Worm (Caenorhabditis elegans): ENCODE data around the gene lgc-11.

Gene lgc-11

DNA sequence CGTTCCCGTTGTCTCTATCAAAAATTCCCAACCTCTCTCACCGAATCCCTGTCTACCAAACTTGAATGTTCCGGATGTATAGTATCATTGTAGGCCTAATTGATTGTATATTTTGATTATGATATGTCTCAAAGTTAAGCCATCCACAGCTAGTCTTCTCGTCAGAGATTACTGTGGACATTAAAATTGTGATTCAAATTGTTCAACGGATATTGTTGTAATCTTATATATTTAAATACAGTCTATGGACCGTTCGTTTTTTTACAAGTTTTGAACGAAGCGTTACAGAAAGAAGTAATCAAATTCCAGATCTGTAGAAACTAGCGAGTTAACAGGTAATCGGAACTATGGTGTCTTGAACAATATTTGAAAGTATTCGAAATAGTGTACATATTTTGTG is 25.7 kb downstream of the lgc-11 start, which contains the start of gene F48E3.9:
Gene F48E3.9 (plus strand): TSS at position 301 of the 400 bp plus-strand sequence.
- TF ChIP-seq nhr-25 (tag; optimal IDR thresholded peaks at IDR 0.05) (no peak), egl-27 (tag; optimal IDR thresholded peaks at IDR 0.05) (no peak), nhr-237 (tag; optimal IDR thresholded peaks at IDR 0.05) (no peak), dmd-4 (tag; optimal IDR thresholded peaks at IDR 0.05) (no peak), ZK546.5 (tag; optimal IDR thresholded peaks at IDR 0.05) (no peak), zag-1 (tag; optimal IDR thresholded peaks at IDR 0.05) (no peak), ceh-82 (tag; optimal IDR thresholded peaks at IDR 0.05) (no peak), nhr-21 (tag; optimal IDR thresholded peaks at IDR 0.05) (no peak), Y55F3AM.14 (GFP tag; optimal IDR thresholded peaks at IDR 0.05) (no peak), aly-2 (tag; optimal IDR thresholded peaks at IDR 0.05) (no peak), unc-39 (tag; optimal IDR thresholded peaks at IDR 0.05) (no peak)

DNA sequence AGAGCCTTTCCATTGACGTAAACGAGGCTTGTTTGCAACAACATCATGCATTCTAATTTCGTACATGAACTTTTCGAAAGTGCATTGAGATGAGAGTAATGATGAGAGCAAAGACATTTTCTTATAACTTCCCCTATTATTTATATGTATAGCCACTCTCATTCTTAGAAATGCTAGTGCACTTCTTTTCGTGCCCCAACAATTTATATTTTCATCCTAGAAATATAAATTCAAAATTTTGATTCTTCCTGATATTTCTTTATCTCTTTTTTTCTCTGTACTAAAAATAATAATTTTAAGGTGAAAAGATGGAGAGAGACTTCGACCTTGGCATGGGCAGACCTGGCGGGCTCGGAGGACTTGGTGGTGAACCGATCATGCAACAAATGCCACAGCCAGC is 27.5 kb downstream of the lgc-11 start, which contains the start of gene mek-1:
Gene mek-1 (plus strand): TSS at position 301 of the 400 bp plus-strand sequence.
- TF ChIP-seq mbf-1 (tag; optimal IDR thresholded peaks at IDR 0.05) = no peak

- TF ChIP-seq nhr-237 (tag; optimal IDR thresholded peaks at IDR 0.05) (no peak), nhr-10 (tag; optimal IDR thresholded peaks at IDR 0.05) (no peak), nhr-11 (tag; optimal IDR thresholded peaks at IDR 0.05) (no peak), lin-13 (GFP tag; optimal IDR thresholded peaks at IDR 0.05) (peak; percentile 15), ceh-82 (tag; optimal IDR thresholded peaks at IDR 0.05) (no peak), sma-3 (GFP tag; optimal IDR thresholded peaks at IDR 0.05) (no peak), elt-3 (tag; optimal IDR thresholded peaks at IDR 0.05) (no peak), nhr-23 (tag; optimal IDR thresholded peaks at IDR 0.05) (no peak), nhr-21 (tag; optimal IDR thresholded peaks at IDR 0.05) (no peak), R02D3.7 (tag; optimal IDR thresholded peaks at IDR 0.05) (no peak), unc-39 (tag; optimal IDR thresholded peaks at IDR 0.05) (no peak), F13H6.1 (tag; optimal IDR thresholded peaks at IDR 0.05) (peak; percentile 37), blmp-1 (tag; optimal IDR thresholded peaks at IDR 0.05; ENCODE audit: insufficient read depth) (no peak), unc-62 (GFP tag; optimal IDR thresholded peaks at IDR 0.05) (no peak), zag-1 (tag; optimal IDR thresholded peaks at IDR 0.05) (peak; percentile 31), ztf-1 (GFP tag; conservative IDR thresholded peaks at IDR 0.05) (no peak), egl-27 (tag; optimal IDR thresholded peaks at IDR 0.05) (no peak), nhr-12 (tag; optimal IDR thresholded peaks at IDR 0.05) (no peak), elt-1 (tag; optimal IDR thresholded peaks at IDR 0.05) (no peak), lsy-2 (tag; optimal IDR thresholded peaks at IDR 0.05) (no peak), peb-1 (tag; optimal IDR thresholded peaks at IDR 0.05) (no peak), snpc-4 (tag; optimal IDR thresholded peaks at IDR 0.05) (no peak), crh-2 (tag; optimal IDR thresholded peaks at IDR 0.05) (peak; percentile 35), aly-2 (tag; optimal IDR thresholded peaks at IDR 0.05) (no peak), ztf-11 (tag; optimal IDR thresholded peaks at IDR 0.05) (no peak), lin-39 (tag; optimal IDR thresholded peaks at IDR 0.05) (no peak), nhr-6 (tag; optimal IDR thresholded peaks at IDR 0.05) (no peak), mdl-1 (tag; optimal IDR thresholded peaks at IDR 0.05) (no peak), sma-9 (GFP tag; optimal IDR thresholded peaks at IDR 0.05) (no peak), sma-9 (tag; optimal IDR thresholded peaks at IDR 0.05) (no peak), nhr-129 (tag; optimal IDR thresholded peaks at IDR 0.05) (peak; percentile 21), unc-55 (GFP tag; optimal IDR thresholded peaks at IDR 0.05) (peak; percentile 63), ZK546.5 (tag; optimal IDR thresholded peaks at IDR 0.05) (no peak), dmd-4 (tag; optimal IDR thresholded peaks at IDR 0.05) (no peak), fos-1 (tag; optimal IDR thresholded peaks at IDR 0.05) (peak; percentile 45), Y55F3AM.14 (GFP tag; optimal IDR thresholded peaks at IDR 0.05) (no peak), mbf-1 (tag; optimal IDR thresholded peaks at IDR 0.05) (no peak), lin-11 (tag; optimal IDR thresholded peaks at IDR 0.05) (no peak), ztf-4 (tag; optimal IDR thresholded peaks at IDR 0.05) (no peak), mab-5 (tag; optimal IDR thresholded peaks at IDR 0.05) (no peak), ama-1 (optimal IDR thresholded peaks at IDR 0.05) (no peak), C34F6.9 (tag; optimal IDR thresholded peaks at IDR 0.05) (peak; percentile 55), nhr-25 (tag; optimal IDR thresholded peaks at IDR 0.05) (peak; percentile 10), skn-1 (tag; optimal IDR thresholded peaks at IDR 0.05) (no peak), alr-1 (tag; optimal IDR thresholded peaks at IDR 0.05) (no peak), sem-4 (tag; optimal IDR thresholded peaks at IDR 0.05) (peak; percentile 41), gmeb-1 (tag; optimal IDR thresholded peaks at IDR 0.05) (no peak), nhr-77 (tag; optimal IDR thresholded peaks at IDR 0.05) (no peak), ceh-16 (tag; optimal IDR thresholded peaks at IDR 0.05) (no peak)
Observed at ce11 chrX:7478476-7478875, 28.0 kb downstream of the lgc-11 start.
